Worm (Caenorhabditis elegans): ENCODE results near the gene C23H5.12.

- TF ChIP-seq sup-37 (GFP tag; optimal IDR thresholded peaks at IDR 0.05) (no peak), dsc-1 (tag; optimal IDR thresholded peaks at IDR 0.05) (no peak), lin-15B (tag; optimal IDR thresholded peaks at IDR 0.05) (no peak), alr-1 (tag; optimal IDR thresholded peaks at IDR 0.05; ENCODE audit: borderline replicate concordance) (no peak), aha-1 (tag; optimal IDR thresholded peaks at IDR 0.05) (no peak), fos-1 (tag; optimal IDR thresholded peaks at IDR 0.05) (no peak)
Observed at ce11 chrIV:2111300-2111874, 21.9 kb upstream of the C23H5.12 start, which contains the start of gene che-6.
